Fruit fly (Drosophila melanogaster) whole organism, pupa: ENCODE data around the gene cry.
A peak's percentile ranks its signal among the peaks of the same experiment; 100 is the strongest.

Experiments used
- CG10348 ChIP-seq: fragments of 200-800 bp; sonication (Bioruptor generic); IDR thresholded peaks from 2 replicates; pipeline ENCODE4 v1.3.6; 2022; ENCODE audit warnings: missing biosample characterization, missing genetic modification characterization
- CG12605 ChIP-seq: fragments of 200-800 bp; sonication (Bioruptor generic); IDR thresholded peaks from 2 replicates; pipeline ENCODE4 v1.3.6; 2022; ENCODE audit warnings: missing biosample characterization, missing genetic modification characterization
- CG13204 ChIP-seq: fragments of 200-800 bp; sonication (Bioruptor generic); optimal IDR thresholded peaks from 2 replicates; lab custom pipeline; 2018; ENCODE audit warnings: missing biosample characterization, mild to moderate bottlenecking, missing genetic modification characterization, moderate library complexity
- CG14655 ChIP-seq: fragments of 200-800 bp; sonication (Bioruptor generic); optimal IDR thresholded peaks from 3 replicates; lab custom pipeline; 2017; ENCODE audit warnings: mild to moderate bottlenecking, missing biosample characterization, missing genetic modification reagents, missing genetic modification characterization
- CG15710 ChIP-seq: fragments of 200-800 bp; sonication (Bioruptor generic); optimal IDR thresholded peaks from 2 replicates; lab custom pipeline; 2018; ENCODE audit warnings: missing biosample characterization, mild to moderate bottlenecking, missing genetic modification characterization, moderate library complexity
- CG17806 ChIP-seq: fragments of 200-800 bp; sonication (Bioruptor generic); optimal IDR thresholded peaks from 2 replicates; lab custom pipeline; 2018; ENCODE audit warnings: missing biosample characterization, mild to moderate bottlenecking, missing genetic modification characterization, moderate library complexity
- CG32121 ChIP-seq: fragments of 200-800 bp; sonication (Bioruptor generic); IDR thresholded peaks from 2 replicates; pipeline ENCODE4 v1.3.6; 2022; ENCODE audit warnings: missing biosample characterization, missing genetic modification characterization
- CG34367 ChIP-seq: fragments of 200-800 bp; sonication (Bioruptor generic); optimal IDR thresholded peaks from 2 replicates; lab custom pipeline; 2018; ENCODE audit warnings: missing biosample characterization, mild to moderate bottlenecking, missing genetic modification characterization
- CG4496 ChIP-seq: fragments of 200-800 bp; sonication (Bioruptor generic); IDR thresholded peaks from 3 replicates; pipeline ENCODE4 v1.3.6; 2022; ENCODE audit warnings: missing biosample characterization, missing genetic modification characterization
- CG8159 ChIP-seq: fragments of 200-800 bp; sonication (Bioruptor generic); optimal IDR thresholded peaks from 3 replicates; lab custom pipeline; 2018; ENCODE audit warnings: missing biosample characterization, mild to moderate bottlenecking, missing genetic modification characterization, moderate library complexity
- CG8301 ChIP-seq: fragments of 200-800 bp; sonication (Bioruptor generic); optimal IDR thresholded peaks from 2 replicates; lab custom pipeline; 2018; ENCODE audit warnings: missing biosample characterization, mild to moderate bottlenecking, missing genetic modification characterization
- CG9948 ChIP-seq: fragments of 200-800 bp; sonication (Bioruptor generic); optimal IDR thresholded peaks from 2 replicates; lab custom pipeline; 2018; ENCODE audit warnings: missing biosample characterization, mild to moderate bottlenecking, missing genetic modification characterization, moderate library complexity
- D1 ChIP-seq: fragments of 200-800 bp; sonication (Bioruptor generic); optimal IDR thresholded peaks from 2 replicates; lab custom pipeline; 2018; ENCODE audit warnings: missing biosample characterization, mild to moderate bottlenecking, missing genetic modification characterization, moderate library complexity
- EcR ChIP-seq: fragments of 200-800 bp; sonication (Bioruptor generic); optimal IDR thresholded peaks from 3 replicates; lab custom pipeline; 2019; ENCODE audit warnings: missing biosample characterization, missing genetic modification characterization, mild to moderate bottlenecking, moderate library complexity, missing genetic modification reagents
- Ets98B ChIP-seq: fragments of 200-800 bp; sonication (Bioruptor generic); IDR thresholded peaks from 2 replicates; pipeline ENCODE4 v1.3.6; 2022; ENCODE audit warnings: missing biosample characterization, missing genetic modification characterization
- Pif1A ChIP-seq: fragments of 200-800 bp; sonication (Bioruptor generic); optimal IDR thresholded peaks from 3 replicates; lab custom pipeline; 2016; ENCODE audit warnings: missing biosample characterization, missing genetic modification characterization
- Pif1B ChIP-seq: fragments of 200-800 bp; sonication (Bioruptor generic); optimal IDR thresholded peaks from 3 replicates; lab custom pipeline; 2016; ENCODE audit warnings: missing biosample characterization, missing genetic modification characterization
- Snoo ChIP-seq: fragments of 200-800 bp; sonication (Bioruptor generic); optimal IDR thresholded peaks from 3 replicates; lab custom pipeline; 2017; ENCODE audit warnings: missing biosample characterization, mild to moderate bottlenecking, missing genetic modification characterization, inconsistent platforms
- fd96Ca ChIP-seq: fragments of 200-800 bp; sonication (Bioruptor generic); IDR thresholded peaks from 3 replicates; pipeline ENCODE4 v1.3.6; 2022; ENCODE audit warnings: missing biosample characterization, missing genetic modification characterization
- gl ChIP-seq: fragments of 200-800 bp; sonication (Bioruptor generic); optimal IDR thresholded peaks from 2 replicates; lab custom pipeline; 2018; ENCODE audit warnings: missing biosample characterization, mild to moderate bottlenecking, missing genetic modification characterization
- rn ChIP-seq: fragments of 200-800 bp; sonication (Bioruptor generic); IDR thresholded peaks from 2 replicates; pipeline ENCODE4 v1.3.6; 2022; ENCODE audit warnings: missing biosample characterization, missing genetic modification characterization

cry gene

DNA sequence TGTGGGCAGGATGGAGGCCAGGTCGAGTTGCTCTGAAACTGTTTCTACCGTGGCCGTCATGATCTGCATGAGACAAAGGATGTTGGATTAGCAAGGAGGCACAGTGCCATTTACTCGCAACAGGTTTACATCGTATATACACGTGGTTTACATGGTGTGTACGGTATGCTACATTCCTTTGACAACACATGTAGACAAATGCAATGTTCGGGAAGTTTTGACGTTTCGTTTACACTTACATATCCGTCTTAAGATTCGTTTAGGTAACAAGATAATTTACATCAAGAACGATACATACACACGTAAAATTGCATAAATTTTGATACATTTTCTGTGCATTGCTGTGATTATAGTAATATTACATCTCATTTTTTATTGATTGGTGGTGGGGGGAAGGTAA, 27.0 kb downstream of the cry start:
- TF ChIP-seq CG9948 (tag; lab: Kevin White, UChicago) (no peak), CG17806 (no peak), Ets98B (GFP tag; lab: Robert Waterston, UW) (no peak), CG10348 (GFP tag; lab: Robert Waterston, UW) (no peak), Pif1B (no peak), D1 (peak; percentile 41)

DNA sequence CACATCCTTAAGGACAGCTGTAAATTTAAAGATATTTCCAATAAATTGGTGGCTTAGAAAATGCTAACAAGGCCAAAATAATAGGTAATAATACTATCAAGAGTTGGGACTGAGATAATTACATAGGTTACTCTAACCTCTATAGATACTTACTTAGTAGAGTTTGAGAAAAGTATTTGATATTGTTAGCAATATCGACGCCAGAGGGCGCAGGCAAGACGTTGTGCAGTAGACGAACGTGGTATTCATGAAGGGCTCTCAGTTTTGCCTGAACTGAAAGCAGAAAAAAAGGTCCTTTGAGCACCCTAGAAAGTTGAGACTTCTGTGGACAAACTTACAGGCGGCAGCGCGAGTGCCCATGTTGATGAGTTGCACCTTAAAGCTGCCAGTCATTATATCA, 33.4 kb downstream of the cry start:
- TF ChIP-seq CG4496 (GFP tag; lab: Robert Waterston, UW) (no peak), EcR (GFP tag; lab: Kevin White, UChicago) (no peak), D1 (no peak), Ets98B (GFP tag; lab: Robert Waterston, UW) (no peak), CG13204 (GFP tag; lab: Kevin White, UChicago) (no peak), CG14655 (GFP tag; lab: Kevin White, UChicago) (no peak)
- TF ChIP-seq, all 21 proteins: peak for 0

DNA sequence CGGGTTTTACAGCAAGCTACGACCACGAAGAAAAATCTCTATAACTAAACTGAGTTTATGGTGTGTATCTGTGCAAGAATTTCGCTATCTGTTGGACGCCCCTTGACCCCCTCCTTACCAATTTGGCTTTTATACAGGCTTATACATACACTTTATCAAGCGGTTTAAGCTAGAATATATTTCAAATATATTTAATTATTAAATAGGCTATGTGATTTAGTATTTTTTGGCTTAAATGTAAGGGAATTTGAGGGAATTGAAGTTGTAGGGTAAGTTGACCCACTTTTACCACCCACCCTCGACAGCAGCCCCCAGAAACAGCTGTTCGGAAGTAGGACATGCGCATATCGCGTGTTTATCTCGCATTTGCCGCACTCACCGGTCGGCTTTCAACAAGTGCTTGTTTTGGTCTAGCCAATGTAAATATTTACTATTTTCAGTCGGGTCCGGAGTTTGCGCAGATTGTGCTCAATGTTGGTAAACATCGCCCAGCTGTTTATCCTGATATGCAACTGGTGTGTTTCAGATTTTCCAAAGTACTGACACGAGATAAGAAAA, 34.2 kb downstream of the cry start, which contains the start of gene unc79:
unc79 (minus strand) TSS at position 51 of the 558 bp plus-strand sequence.
- TF ChIP-seq CG12605 (GFP tag; lab: Robert Waterston, UW) (peak; percentile 98), fd96Ca (GFP tag; lab: Robert Waterston, UW) (no peak)

DNA sequence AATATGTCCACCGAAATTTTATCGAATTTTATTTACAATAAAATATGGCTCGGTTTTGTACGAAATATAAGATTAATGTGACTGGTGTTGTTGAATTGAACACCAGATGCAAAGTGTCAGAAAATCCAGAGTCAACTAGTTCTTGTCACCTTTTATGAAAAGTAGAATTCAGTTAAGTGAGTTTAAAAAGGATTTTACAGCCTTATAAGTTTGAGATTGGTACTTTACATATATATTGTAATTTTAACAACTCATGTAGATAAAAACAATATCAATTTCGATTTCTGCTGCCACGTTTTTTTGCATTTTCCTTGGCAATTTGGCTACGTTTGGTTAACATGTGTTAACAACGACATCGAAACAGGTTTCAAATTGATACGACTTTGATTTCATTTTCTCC, 36.1 kb downstream of the cry start, which contains the start of gene CG5217:
CG5217 (minus strand) TSS at position 101 of the 400 bp plus-strand sequence.
- TF ChIP-seq CG10348 (GFP tag; lab: Robert Waterston, UW): no peak
- TF ChIP-seq gl (tag; lab: Kevin White, UChicago): no peak
- no peak for TF ChIP-seq rn (GFP tag; lab: Robert Waterston, UW)
- no peak for TF ChIP-seq D1
- no peak for TF ChIP-seq CG13204 (GFP tag; lab: Kevin White, UChicago)
- no peak for TF ChIP-seq CG32121 (GFP tag; lab: Robert Waterston, UW)
- TF ChIP-seq Pif1B: no peak
- no peak for TF ChIP-seq fd96Ca (GFP tag; lab: Robert Waterston, UW)
- TF ChIP-seq CG15710: no peak
- TF ChIP-seq CG4496 (GFP tag; lab: Robert Waterston, UW): no peak
- no peak for TF ChIP-seq CG8301
- TF ChIP-seq CG17806: no peak
- TF ChIP-seq Snoo: no peak
- TF ChIP-seq CG12605 (GFP tag; lab: Robert Waterston, UW): no peak
- TF ChIP-seq Ets98B (GFP tag; lab: Robert Waterston, UW): no peak
- TF ChIP-seq CG8159 (tag; lab: Kevin White, UChicago): no peak
- no peak for TF ChIP-seq Pif1A (GFP tag; lab: Kevin White, UChicago)

DNA sequence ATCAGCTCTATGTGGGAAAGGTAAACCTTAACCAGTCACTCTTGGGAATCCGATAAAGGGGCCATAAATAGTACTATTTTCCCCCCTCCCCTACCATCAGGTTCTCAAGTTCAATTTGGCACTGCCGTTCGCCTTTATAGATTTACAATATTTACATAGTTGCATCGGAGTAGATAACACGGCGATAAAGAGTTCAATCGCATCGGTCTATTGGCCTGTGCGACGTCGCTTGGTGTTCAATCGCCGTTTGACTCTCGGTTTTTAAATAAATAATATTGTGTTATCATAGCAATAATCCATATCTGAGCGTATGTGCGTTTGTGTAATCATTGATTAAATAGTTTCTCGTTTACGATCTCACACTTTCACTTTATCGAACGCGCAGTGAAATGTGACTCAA, 38.1 kb downstream of the cry start:
- TF ChIP-seq Ets98B (GFP tag; lab: Robert Waterston, UW) (no peak), D1 (no peak), CG15710 (no peak), CG34367 (no peak), rn (GFP tag; lab: Robert Waterston, UW) (no peak), fd96Ca (GFP tag; lab: Robert Waterston, UW) (no peak), CG10348 (GFP tag; lab: Robert Waterston, UW) (no peak), CG4496 (GFP tag; lab: Robert Waterston, UW) (no peak), Pif1B (no peak)

DNA sequence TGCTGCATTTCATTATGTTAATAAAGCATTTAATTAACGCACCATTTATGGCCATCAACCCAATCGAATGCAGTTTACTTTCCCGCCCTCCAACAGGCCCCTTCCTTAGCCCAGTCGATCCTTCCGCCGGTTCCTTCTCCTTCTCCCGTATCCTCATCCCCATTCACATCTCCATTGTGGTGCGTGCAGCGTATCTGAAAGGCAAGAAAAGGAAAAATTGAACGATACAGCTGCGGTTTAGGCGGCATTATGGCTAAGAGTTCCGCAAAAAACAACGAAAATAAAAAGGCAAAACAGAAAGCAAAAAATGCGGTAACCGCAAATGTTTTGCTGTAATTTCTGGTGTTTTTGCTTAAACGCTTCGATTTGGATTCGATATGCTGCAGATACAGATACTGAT, 42.0 kb downstream of the cry start:
- TF ChIP-seq CG13204 (GFP tag; lab: Kevin White, UChicago) (peak; percentile 61), Snoo (no peak), CG17806 (no peak), gl (tag; lab: Kevin White, UChicago) (peak; percentile 23)

DNA sequence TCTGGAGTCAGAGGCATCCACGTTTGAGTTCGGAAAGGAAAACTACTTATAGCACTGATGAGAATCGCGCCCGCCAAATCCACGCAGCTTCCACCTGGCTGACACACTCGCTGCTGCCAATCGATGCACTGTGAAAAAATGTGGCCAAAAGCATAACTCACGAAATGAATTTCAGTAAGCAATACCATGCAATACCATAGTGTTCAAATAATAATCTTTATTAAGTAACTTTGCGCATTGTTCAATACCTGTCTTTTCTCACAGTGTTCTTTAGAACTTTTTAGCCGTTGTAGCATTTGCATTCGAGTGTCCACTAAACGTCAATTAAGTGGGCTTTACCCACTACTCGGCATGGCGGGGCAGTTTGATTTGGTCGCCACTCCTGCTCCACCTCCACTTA, 43.3 kb downstream of the cry start:
- peak; percentile 77 for TF ChIP-seq CG8301
- peak; percentile 61 for TF ChIP-seq CG9948 (tag; lab: Kevin White, UChicago)
- TF ChIP-seq CG14655 (GFP tag; lab: Kevin White, UChicago): peak; percentile 82
- peak; percentile 32; the same call in 1 of the 2 replicates for TF ChIP-seq rn (GFP tag; lab: Robert Waterston, UW)
- TF ChIP-seq D1: no peak
- TF ChIP-seq CG8159 (tag; lab: Kevin White, UChicago): peak; percentile 55
- peak; percentile 81 for TF ChIP-seq fd96Ca (GFP tag; lab: Robert Waterston, UW)
- TF ChIP-seq CG10348 (GFP tag; lab: Robert Waterston, UW): no peak
- TF ChIP-seq CG34367: peak; percentile 49
- TF ChIP-seq gl (tag; lab: Kevin White, UChicago): peak; percentile 29
- peak; percentile 41; the same call in 1 of the 2 replicates for TF ChIP-seq CG12605 (GFP tag; lab: Robert Waterston, UW)
- peak; percentile 25 for TF ChIP-seq Pif1B
- TF ChIP-seq CG32121 (GFP tag; lab: Robert Waterston, UW): peak; percentile 50
- TF ChIP-seq Snoo: peak; percentile 20
- peak; percentile 66 for TF ChIP-seq CG17806
- TF ChIP-seq Pif1A (GFP tag; lab: Kevin White, UChicago): peak; percentile 37
- peak; percentile 50 for TF ChIP-seq Ets98B (GFP tag; lab: Robert Waterston, UW)
- TF ChIP-seq CG4496 (GFP tag; lab: Robert Waterston, UW): peak; percentile 76
- TF ChIP-seq CG13204 (GFP tag; lab: Kevin White, UChicago): no peak
- peak; percentile 66 for TF ChIP-seq CG15710
- TF ChIP-seq EcR (GFP tag; lab: Kevin White, UChicago): no peak
- TF ChIP-seq, all 21 proteins: peak for 17
